Worm (Caenorhabditis elegans) whole organism, mixed stage, embryonic: ENCODE measurements around the gene pgp-13.

Experiments used
- blmp-1 ChIP-seq: fragments of 150-350 bp; optimal IDR thresholded peaks from 2 replicates; lab custom pipeline; 2014; ENCODE audit warnings: missing biosample characterization, missing genetic modification characterization
- ceh-39 ChIP-seq: fragments of 150-350 bp; optimal IDR thresholded peaks from 2 replicates; lab custom pipeline; 2014; ENCODE audit warnings: missing biosample characterization, missing genetic modification characterization
- ceh-43 ChIP-seq: fragments of 200-800 bp; sonication (Bioruptor generic); optimal IDR thresholded peaks from 2 replicates; lab custom pipeline; 2018; ENCODE audit warnings: mild to moderate bottlenecking, missing genetic modification characterization, moderate library complexity, missing compliant biosample characterization
- ces-1 ChIP-seq: fragments of 150-350 bp; optimal IDR thresholded peaks from 2 replicates; lab custom pipeline; 2014; ENCODE audit warnings: missing biosample characterization, missing genetic modification reagents, missing genetic modification characterization
- cnd-1 ChIP-seq: fragments of 200-800 bp; sonication (Bioruptor generic); optimal IDR thresholded peaks from 2 replicates; lab custom pipeline; 2018; ENCODE audit warnings: mild to moderate bottlenecking, missing genetic modification characterization, missing compliant biosample characterization
- elt-3 ChIP-seq: fragments of 150-350 bp; optimal IDR thresholded peaks from 2 replicates; lab custom pipeline; 2014; ENCODE audit warnings: missing biosample characterization, missing genetic modification characterization
- lin-13 ChIP-seq: fragments of 150-350 bp; optimal IDR thresholded peaks from 2 replicates; lab custom pipeline; 2014; ENCODE audit warnings: missing biosample characterization, missing genetic modification characterization
- mab-5 ChIP-seq: fragments of 150-350 bp; optimal IDR thresholded peaks from 2 replicates; lab custom pipeline; 2014; ENCODE audit warnings: missing biosample characterization, missing genetic modification characterization
- mep-1 ChIP-seq: fragments of 150-350 bp; optimal IDR thresholded peaks from 2 replicates; lab custom pipeline; 2017; ENCODE audit warnings: missing biosample characterization, missing genetic modification reagents, missing genetic modification characterization, inconsistent platforms
- pha-4 ChIP-seq: fragments of 150-350 bp; optimal IDR thresholded peaks from 2 replicates; lab custom pipeline; 2018; ENCODE audit warnings: missing biosample characterization, missing genetic modification reagents, missing genetic modification characterization
- snpc-4 ChIP-seq: fragments of 150-350 bp; optimal IDR thresholded peaks from 2 replicates; lab custom pipeline; 2014; ENCODE audit warnings: missing biosample characterization, missing genetic modification characterization
- unc-62 ChIP-seq: fragments of 150-350 bp; optimal IDR thresholded peaks from 2 replicates; lab custom pipeline; 2014; ENCODE audit warnings: missing biosample characterization, missing genetic modification reagents, missing genetic modification characterization
- zip-8 ChIP-seq: fragments of 150-350 bp; optimal IDR thresholded peaks from 2 replicates; lab custom pipeline; 2014; ENCODE audit warnings: missing biosample characterization, missing genetic modification characterization
- ztf-11 ChIP-seq: fragments of 150-350 bp; optimal IDR thresholded peaks from 2 replicates; lab custom pipeline; 2014; ENCODE audit warnings: missing biosample characterization, missing genetic modification characterization

- TF ChIP-seq elt-3 (tag; lab: Kevin White, UChicago) (no peak), cnd-1 (tag; lab: Kevin White, UChicago) (no peak), zip-8 (tag; lab: Kevin White, UChicago) (no peak), ceh-43 (GFP tag; lab: Kevin White, UChicago) (no peak), mab-5 (tag; lab: Kevin White, UChicago) (no peak), pha-4 (tag; lab: Kevin White, UChicago) (no peak), snpc-4 (tag; lab: Kevin White, UChicago) (no peak), mep-1 (tag; lab: Kevin White, UChicago) (no peak), ztf-11 (tag; lab: Kevin White, UChicago) (no peak), unc-62 (GFP tag; lab: Kevin White, UChicago) (no peak), lin-13 (no peak), blmp-1 (tag; lab: Kevin White, UChicago) (no peak), ceh-39 (tag; lab: Kevin White, UChicago) (no peak), ces-1 (GFP tag; lab: Kevin White, UChicago) (no peak)
Observed at ce11 chrX:12691306-12691705, 47.2 kb upstream of the pgp-13 start, which contains the start of gene ugt-50.
